Worm (Caenorhabditis elegans) whole organism, late embryonic: Measurements from ENCODE around the gene egl-44.

ENCODE experiments used
- ama-1 ChIP-seq: fragments of 150-350 bp; optimal IDR thresholded peaks from 2 replicates; lab custom pipeline; 2014
- ceh-6 ChIP-seq: fragments of 200-800 bp; sonication (Bioruptor generic); optimal IDR thresholded peaks from 2 replicates; lab custom pipeline; 2018; ENCODE audit warnings: mild to moderate bottlenecking, missing genetic modification characterization, missing compliant biosample characterization
- ceh-9 ChIP-seq: sonication (generic microtip); optimal IDR thresholded peaks from 2 replicates; lab custom pipeline; 2016; ENCODE audit warnings: mild to moderate bottlenecking, missing genetic modification characterization, inconsistent platforms, missing compliant biosample characterization
- elt-2 ChIP-seq: sonication (generic microtip); optimal IDR thresholded peaks from 2 replicates; lab custom pipeline; 2016; ENCODE audit warnings: missing genetic modification reagents, missing genetic modification characterization, missing compliant biosample characterization
- eyg-1 ChIP-seq: sonication (generic microtip); optimal IDR thresholded peaks from 2 replicates; lab custom pipeline; 2016; ENCODE audit warnings: missing genotype, missing genetic modification characterization, missing compliant biosample characterization
- lim-6 ChIP-seq: sonication (generic microtip); optimal IDR thresholded peaks from 2 replicates; lab custom pipeline; 2016; ENCODE audit warnings: missing genetic modification characterization, missing compliant biosample characterization
- nfya-1 ChIP-seq: sonication (generic microtip); optimal IDR thresholded peaks from 2 replicates; lab custom pipeline; 2017; ENCODE audit warnings: missing genetic modification characterization, mild to moderate bottlenecking, missing compliant biosample characterization, antibody characterized with exemption, moderate library complexity
- odd-2 ChIP-seq: sonication (generic microtip); optimal IDR thresholded peaks from 2 replicates; lab custom pipeline; 2017; ENCODE audit warnings: antibody characterized with exemption, mild to moderate bottlenecking, missing genetic modification characterization, missing compliant biosample characterization
- pha-4 ChIP-seq: fragments of 150-350 bp; optimal IDR thresholded peaks from 2 replicates; lab custom pipeline; 2018; ENCODE audit warnings: missing biosample characterization, missing genetic modification reagents, missing genetic modification characterization
- ref-2 ChIP-seq: sonication (generic microtip); optimal IDR thresholded peaks from 2 replicates; lab custom pipeline; 2016; ENCODE audit warnings: missing genetic modification characterization, missing compliant biosample characterization
- sox-2 ChIP-seq: fragments of 200-800 bp; sonication (Bioruptor generic); IDR thresholded peaks from 2 replicates; pipeline ENCODE4 v1.3.6; 2022; ENCODE audit warnings: missing genetic modification reagents, missing genetic modification characterization, missing compliant biosample characterization
- tbx-2 ChIP-seq: sonication (generic microtip); optimal IDR thresholded peaks from 2 replicates; lab custom pipeline; 2016; ENCODE audit warnings: missing genetic modification characterization, missing compliant biosample characterization
- unc-42 ChIP-seq: sonication (generic microtip); optimal IDR thresholded peaks from 2 replicates; lab custom pipeline; 2016; ENCODE audit warnings: missing genotype, missing genetic modification characterization, missing compliant biosample characterization

- TF ChIP-seq elt-2 (tag; lab: Kevin White, UChicago) (no peak), sox-2 (GFP tag; lab: Robert Waterston, UW) (no peak), unc-42 (tag; lab: Kevin White, UChicago) (no peak), tbx-2 (tag; lab: Kevin White, UChicago) (no peak), ceh-6 (no peak), ref-2 (tag; lab: Kevin White, UChicago) (no peak), lim-6 (no peak), nfya-1 (tag; lab: Kevin White, UChicago) (no peak), pha-4 (no peak), ama-1 (no peak), ceh-9 (tag; lab: Kevin White, UChicago) (no peak), eyg-1 (no peak), odd-2 (tag; lab: Kevin White, UChicago) (no peak)
Observed at ce11 chrII:5948681-5949080, 20.1 kb downstream of the egl-44 start.
